Fruit fly (Drosophila melanogaster) whole organism, embryonic: ENCODE measurements around the gene PK2-R2.

Experiments used
- Aef1 ChIP-seq: fragments of 200-800 bp; sonication (Bioruptor generic); IDR thresholded peaks from 3 replicates; pipeline ENCODE4 v1.3.6; 2022; ENCODE audit warnings: missing biosample characterization, missing genetic modification characterization
- Blimp-1 ChIP-seq: fragments of 200-800 bp; sonication (Bioruptor generic); optimal IDR thresholded peaks from 3 replicates; lab custom pipeline; 2018; ENCODE audit warnings: missing biosample characterization, missing genetic modification characterization, mild to moderate bottlenecking, moderate library complexity, missing genetic modification reagents
- CG11560 ChIP-seq: fragments of 200-800 bp; sonication (Bioruptor generic); IDR thresholded peaks from 3 replicates; pipeline ENCODE4 v1.3.6; 2022; ENCODE audit warnings: missing biosample characterization, missing genetic modification characterization
- CG11723 ChIP-seq: fragments of 200-800 bp; sonication (Bioruptor generic); optimal IDR thresholded peaks from 2 replicates; lab custom pipeline; 2017; ENCODE audit warnings: missing biosample characterization, mild to moderate bottlenecking, missing genetic modification characterization
- CG1233 ChIP-seq: fragments of 200-800 bp; sonication (Bioruptor generic); optimal IDR thresholded peaks from 4 replicates; lab custom pipeline; 2018; ENCODE audit warnings: missing biosample characterization, mild to moderate bottlenecking, missing genetic modification characterization
- CG14965 ChIP-seq: fragments of 200-800 bp; sonication (Bioruptor generic); optimal IDR thresholded peaks from 2 replicates; lab custom pipeline; 2016; ENCODE audit warnings: missing biosample characterization, missing genetic modification characterization, borderline replicate concordance
- CG15269 ChIP-seq: fragments of 200-800 bp; sonication (Bioruptor generic); optimal IDR thresholded peaks from 2 replicates; lab custom pipeline; 2018; ENCODE audit warnings: missing biosample characterization, mild to moderate bottlenecking, missing genetic modification characterization, moderate library complexity
- CG1529 ChIP-seq: fragments of 200-800 bp; sonication (Bioruptor generic); optimal IDR thresholded peaks from 3 replicates; lab custom pipeline; 2018; ENCODE audit warnings: missing biosample characterization, missing genetic modification characterization
- CG1647 ChIP-seq: fragments of 200-800 bp; sonication (Bioruptor generic); optimal IDR thresholded peaks from 3 replicates; lab custom pipeline; 2016; ENCODE audit warnings: missing biosample characterization, missing genetic modification characterization
- CG16813 ChIP-seq: fragments of 200-800 bp; sonication (Bioruptor generic); IDR thresholded peaks from 3 replicates; pipeline ENCODE4 v1.3.6; 2022; ENCODE audit warnings: missing biosample characterization, missing genetic modification characterization; ENCODE audit not compliant: partially characterized antibody
- CG17385 ChIP-seq: fragments of 200-800 bp; sonication (Bioruptor generic); optimal IDR thresholded peaks from 3 replicates; lab custom pipeline; 2018; ENCODE audit warnings: missing biosample characterization, mild to moderate bottlenecking, missing genetic modification characterization
- CG33213 ChIP-seq: fragments of 200-800 bp; sonication (Bioruptor generic); optimal IDR thresholded peaks from 3 replicates; lab custom pipeline; 2016; ENCODE audit warnings: missing biosample characterization, missing genetic modification characterization
- CG4404 ChIP-seq: fragments of 200-800 bp; sonication (Bioruptor generic); IDR thresholded peaks from 2 replicates; pipeline ENCODE4 v1.3.6; 2022; ENCODE audit warnings: missing biosample characterization, missing genetic modification characterization
- CG4707 ChIP-seq: fragments of 200-800 bp; sonication (Bioruptor generic); optimal IDR thresholded peaks from 2 replicates; lab custom pipeline; 2018; ENCODE audit warnings: missing biosample characterization, mild to moderate bottlenecking, missing genetic modification characterization, moderate library complexity
- CG4730 ChIP-seq: fragments of 200-800 bp; sonication (Bioruptor generic); IDR thresholded peaks from 2 replicates; pipeline ENCODE4 v1.3.6; 2022; ENCODE audit warnings: missing biosample characterization, missing genetic modification characterization
- CG8089 ChIP-seq: fragments of 200-800 bp; sonication (Bioruptor generic); optimal IDR thresholded peaks from 3 replicates; lab custom pipeline; 2016; ENCODE audit warnings: missing biosample characterization, missing genetic modification characterization
- Dfd ChIP-seq, 2 experiments: fragments of >200 bp; optimal IDR thresholded peaks; 2 replicates each; lab custom pipeline; 2017; ENCODE audit warnings: missing biosample characterization in 2 of 2, missing genetic modification characterization in 2 of 2
- Eip74EF ChIP-seq, 2 experiments: fragments of 200-800 bp in 1 of 2; fragments of >200 bp in 1 of 2; sonication (Bioruptor generic) in 1 of 2; optimal IDR thresholded peaks; 2 replicates each; lab custom pipeline; 2017 to 2019; ENCODE audit warnings: missing biosample characterization in 2 of 2, missing genetic modification characterization in 2 of 2, mild to moderate bottlenecking in 1 of 2, moderate library complexity in 1 of 2
- H2.0 ChIP-seq: fragments of 200-800 bp; sonication (Bioruptor generic); IDR thresholded peaks from 2 replicates; pipeline ENCODE4 v1.3.6; 2022; ENCODE audit warnings: missing biosample characterization, missing genetic modification characterization
- HLH54F ChIP-seq: fragments of 200-800 bp; sonication (Bioruptor generic); optimal IDR thresholded peaks from 3 replicates; lab custom pipeline; 2016; ENCODE audit warnings: missing biosample characterization, missing genetic modification characterization
- HLHmδ ChIP-seq: fragments of 200-800 bp; sonication (Bioruptor generic); optimal IDR thresholded peaks from 2 replicates; lab custom pipeline; 2018; ENCODE audit warnings: missing biosample characterization, mild to moderate bottlenecking, missing genetic modification characterization, moderate library complexity
- HmgD ChIP-seq: fragments of 200-800 bp; sonication (Bioruptor generic); optimal IDR thresholded peaks from 3 replicates; lab custom pipeline; 2016; ENCODE audit warnings: missing biosample characterization, missing genetic modification characterization
- MBD-R2 ChIP-seq: fragments of 200-800 bp; sonication (Bioruptor generic); IDR thresholded peaks from 2 replicates; pipeline ENCODE4 v1.3.6; 2022; ENCODE audit warnings: missing biosample characterization, missing genetic modification characterization
- Max ChIP-seq: fragments of 200-800 bp; sonication (Bioruptor generic); optimal IDR thresholded peaks from 2 replicates; lab custom pipeline; 2016; ENCODE audit warnings: missing biosample characterization, mild to moderate bottlenecking, missing genetic modification characterization
- Oaz ChIP-seq: fragments of 200-800 bp; sonication (Bioruptor generic); IDR thresholded peaks from 2 replicates; pipeline ENCODE4 v1.3.6; 2022; ENCODE audit warnings: missing biosample characterization, missing genetic modification characterization
- Side ChIP-seq: fragments of 200-800 bp; sonication (Bioruptor generic); optimal IDR thresholded peaks from 2 replicates; lab custom pipeline; 2016; ENCODE audit warnings: missing biosample characterization, missing genetic modification characterization
- Sox100B ChIP-seq: fragments of 200-800 bp; sonication (Bioruptor generic); optimal IDR thresholded peaks from 3 replicates; lab custom pipeline; 2018; ENCODE audit warnings: missing biosample characterization, mild to moderate bottlenecking, missing genetic modification characterization
- Sry-β ChIP-seq: fragments of 200-800 bp; sonication (Bioruptor generic); optimal IDR thresholded peaks from 2 replicates; lab custom pipeline; 2018; ENCODE audit warnings: missing biosample characterization, mild to moderate bottlenecking, missing genetic modification characterization, moderate library complexity
- TFAM ChIP-seq: fragments of 200-800 bp; sonication (Bioruptor generic); optimal IDR thresholded peaks from 2 replicates; lab custom pipeline; 2017; ENCODE audit warnings: missing biosample characterization, missing genetic modification characterization, inconsistent platforms
- Vsx1 ChIP-seq: fragments of 200-800 bp; sonication (Bioruptor generic); optimal IDR thresholded peaks from 2 replicates; lab custom pipeline; 2017; ENCODE audit warnings: missing biosample characterization, mild to moderate bottlenecking, missing genetic modification characterization, missing genetic modification reagents
- ato ChIP-seq: fragments of 200-800 bp; sonication (Bioruptor generic); IDR thresholded peaks from 2 replicates; pipeline ENCODE4 v1.3.6; 2022; ENCODE audit warnings: missing biosample characterization, missing genetic modification characterization; ENCODE audit not compliant: partially characterized antibody
- bcd ChIP-seq: fragments of 200-800 bp; sonication (Bioruptor generic); optimal IDR thresholded peaks from 2 replicates; lab custom pipeline; 2017; ENCODE audit warnings: missing biosample characterization, mild to moderate bottlenecking, missing genetic modification characterization
- bowl ChIP-seq: fragments of 200-800 bp; sonication (Bioruptor generic); IDR thresholded peaks from 2 replicates; pipeline ENCODE4 v1.3.6; 2022; ENCODE audit warnings: missing biosample characterization, missing genetic modification characterization
- gce ChIP-seq: fragments of 200-800 bp; sonication (Bioruptor generic); IDR thresholded peaks from 3 replicates; pipeline ENCODE4 v1.3.6; 2022; ENCODE audit warnings: missing biosample characterization, missing genetic modification characterization
- gro ChIP-seq: fragments of 200-800 bp; sonication (Bioruptor generic); optimal IDR thresholded peaks from 2 replicates; lab custom pipeline; 2016; ENCODE audit warnings: missing biosample characterization, missing genetic modification characterization
- gsb-n ChIP-seq: fragments of 200-800 bp; sonication (Bioruptor generic); optimal IDR thresholded peaks from 3 replicates; lab custom pipeline; 2018; ENCODE audit warnings: missing biosample characterization, mild to moderate bottlenecking, missing genetic modification characterization
- ind ChIP-seq: fragments of 200-800 bp; sonication (Bioruptor generic); optimal IDR thresholded peaks from 3 replicates; lab custom pipeline; 2016; ENCODE audit warnings: missing biosample characterization, missing genetic modification characterization
- jigr1 ChIP-seq: fragments of 200-800 bp; sonication (Bioruptor generic); IDR thresholded peaks from 3 replicates; pipeline ENCODE4 v1.3.6; 2022; ENCODE audit warnings: missing biosample characterization, missing genetic modification characterization
- knrl ChIP-seq: fragments of 200-800 bp; sonication (Bioruptor generic); IDR thresholded peaks from 3 replicates; pipeline ENCODE4 v1.3.6; 2022; ENCODE audit warnings: missing biosample characterization, missing genetic modification characterization; ENCODE audit not compliant: partially characterized antibody
- org-1 ChIP-seq: fragments of 200-800 bp; sonication (Bioruptor generic); optimal IDR thresholded peaks from 2 replicates; lab custom pipeline; 2017; ENCODE audit warnings: missing biosample characterization, missing genetic modification characterization
- pb ChIP-seq: fragments of 200-800 bp; sonication (Bioruptor generic); optimal IDR thresholded peaks from 3 replicates; lab custom pipeline; 2016; ENCODE audit warnings: missing biosample characterization, missing genetic modification characterization
- schlank ChIP-seq: fragments of 200-800 bp; sonication (Bioruptor generic); optimal IDR thresholded peaks from 2 replicates; lab custom pipeline; 2018; ENCODE audit warnings: missing biosample characterization, mild to moderate bottlenecking, missing genetic modification characterization
- sens ChIP-seq: fragments of 200-800 bp; sonication (Bioruptor generic); peaks from one replicate; lab custom pipeline; 2016; ENCODE audit warnings: missing biosample characterization, missing genetic modification characterization
- sens-2 ChIP-seq: fragments of 200-800 bp; sonication (Bioruptor generic); IDR thresholded peaks from 2 replicates; pipeline ENCODE4 v1.3.6; 2022; ENCODE audit warnings: missing biosample characterization, missing genetic modification characterization
- slou ChIP-seq: fragments of 200-800 bp; sonication (Bioruptor generic); optimal IDR thresholded peaks from 3 replicates; lab custom pipeline; 2016; ENCODE audit warnings: missing biosample characterization, missing genetic modification characterization
- unc-4 ChIP-seq: fragments of 200-800 bp; sonication (Bioruptor generic); IDR thresholded peaks from 2 replicates; pipeline ENCODE4 v1.3.6; 2022; ENCODE audit warnings: missing biosample characterization, missing genetic modification characterization; ENCODE audit not compliant: partially characterized antibody

Gene PK2-R2

DNA sequence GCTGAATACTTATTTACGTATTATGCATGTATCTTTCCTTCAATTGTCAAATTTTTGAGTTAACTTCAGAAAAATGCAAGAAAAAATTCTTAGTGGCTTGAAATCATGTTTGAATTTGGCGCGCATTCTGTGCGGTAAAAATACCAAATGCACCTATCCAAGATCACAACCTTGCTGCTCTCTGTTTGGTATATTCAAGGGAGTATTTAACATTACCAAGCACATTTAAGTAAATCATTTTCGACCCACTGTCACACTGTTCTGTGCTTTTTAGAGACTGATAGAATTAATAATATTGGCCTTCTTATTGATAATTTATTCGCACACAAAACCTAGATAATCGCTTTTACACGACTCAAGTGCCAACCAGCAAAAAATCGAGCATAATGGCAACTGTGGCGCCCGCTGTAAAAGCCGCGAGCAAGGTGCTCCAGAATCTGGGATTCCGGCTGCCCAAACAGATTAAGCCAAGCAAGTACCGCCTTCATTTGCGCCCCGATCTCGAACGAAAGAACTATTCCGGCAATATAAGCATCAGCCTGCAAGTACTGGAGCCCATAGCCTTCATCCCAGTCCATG is 24.7 kb downstream of the PK2-R2 start (continued):
- no peak for TF ChIP-seq CG4404 (GFP tag; lab: Robert Waterston, UW)
- TF ChIP-seq CG33213 (GFP tag; lab: Kevin White, UChicago) = peak; percentile 48

DNA sequence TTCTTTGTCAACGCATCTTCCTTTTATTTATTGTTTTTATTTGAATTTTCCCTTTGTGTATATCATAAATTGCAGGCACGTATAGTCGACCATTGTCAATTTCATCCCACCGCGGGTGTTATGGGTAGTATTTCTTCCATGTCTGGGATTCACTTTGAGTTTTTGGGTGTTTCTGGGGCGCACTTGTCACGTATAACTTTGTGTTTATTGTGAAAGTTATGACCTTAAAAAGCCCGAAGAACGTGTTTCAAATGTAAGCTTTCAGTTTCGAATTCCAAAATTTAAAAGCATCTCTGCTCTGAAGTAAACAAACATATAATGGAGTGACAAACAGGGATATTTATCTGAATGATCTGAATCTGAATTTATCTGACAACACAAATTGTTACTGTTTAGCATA is 27.4 kb downstream of the PK2-R2 start:
- TF ChIP-seq Blimp-1 (GFP tag; lab: Kevin White, UChicago) (peak; percentile 74), CG16813 (GFP tag; lab: Robert Waterston, UW) (no peak), TFAM (no peak)

DNA sequence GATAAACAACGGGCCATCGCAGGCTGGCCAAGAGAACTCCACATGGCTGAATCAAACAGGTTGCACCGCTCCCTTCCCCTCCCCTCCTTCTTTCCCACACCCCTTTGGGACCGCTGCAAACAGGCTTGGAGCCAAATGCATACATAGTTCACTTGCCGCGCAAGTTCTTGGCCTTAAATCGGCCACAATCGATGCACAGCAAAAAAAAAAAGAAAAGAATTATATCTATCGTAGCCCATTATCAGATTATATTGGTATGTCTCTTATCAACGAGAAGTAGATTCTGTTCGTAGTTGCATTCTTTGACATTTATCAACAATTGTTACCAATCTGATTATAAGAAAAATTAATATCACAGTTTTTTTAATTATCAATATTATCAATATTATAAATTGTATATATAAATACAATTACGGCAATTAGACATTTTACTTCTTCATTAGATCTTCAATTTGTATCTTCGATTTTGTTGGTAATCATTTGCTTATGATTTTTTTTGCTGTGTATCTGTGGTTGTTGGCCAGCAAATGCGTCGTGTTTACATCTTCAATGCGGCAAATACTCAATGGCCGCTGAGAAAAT is 28.6 kb downstream of the PK2-R2 start:
- no peak for TF ChIP-seq H2.0
- no peak for TF ChIP-seq sens-2 (GFP tag; lab: Robert Waterston, UW)
- TF ChIP-seq bowl (GFP tag; lab: Robert Waterston, UW) = no peak
- TF ChIP-seq MBD-R2 (GFP tag; lab: Robert Waterston, UW) = no peak
- no peak for TF ChIP-seq Vsx1
- peak; percentile 21 for TF ChIP-seq Sry-β (GFP tag; lab: Kevin White, UChicago)
- no peak for TF ChIP-seq gro (GFP tag; lab: Kevin White, UChicago)
- no peak for TF ChIP-seq gce (GFP tag; lab: Robert Waterston, UW)
- no peak for TF ChIP-seq CG1647 (GFP tag; lab: Kevin White, UChicago)
- TF ChIP-seq CG4730 = no peak
- no peak for TF ChIP-seq Dfd (GFP tag; optimal IDR thresholded peaks at IDR 0.05; lab: Kevin White, UChicago)
- no peak for TF ChIP-seq Max (GFP tag; lab: Kevin White, UChicago)
- TF ChIP-seq CG1529 (GFP tag; lab: Kevin White, UChicago) = no peak
- TF ChIP-seq slou = no peak
- peak; percentile 27 for TF ChIP-seq org-1 (GFP tag; lab: Kevin White, UChicago)
- peak; percentile 83 for TF ChIP-seq sens (GFP tag; lab: Kevin White, UChicago)
- peak; percentile 73 for TF ChIP-seq gsb-n (tag; lab: Kevin White, UChicago)
- TF ChIP-seq HmgD = no peak
- peak; percentile 70 for TF ChIP-seq Sox100B (GFP tag; lab: Kevin White, UChicago)
- no peak for TF ChIP-seq knrl
- no peak for TF ChIP-seq Side
- TF ChIP-seq jigr1 (GFP tag; lab: Robert Waterston, UW) = no peak
- no peak for TF ChIP-seq ato
- peak; percentile 12 for TF ChIP-seq bcd (GFP tag; lab: Kevin White, UChicago)
- no peak for TF ChIP-seq schlank (tag; lab: Kevin White, UChicago)
- TF ChIP-seq HLH54F = no peak
- TF ChIP-seq CG11560 (tag; lab: Robert Waterston, UW) = no peak
- peak; percentile 32 for TF ChIP-seq ind (GFP tag; lab: Kevin White, UChicago)
- no peak for TF ChIP-seq CG4707 (GFP tag; lab: Kevin White, UChicago)
- TF ChIP-seq CG17385 = peak; percentile 48
- TF ChIP-seq pb = no peak
- TF ChIP-seq CG11723 = no peak
- TF ChIP-seq unc-4 (GFP tag; lab: Robert Waterston, UW) = no peak
- no peak for TF ChIP-seq CG8089 (GFP tag; lab: Kevin White, UChicago)
- no peak for TF ChIP-seq Oaz
- TF ChIP-seq HLHmδ (GFP tag; lab: Kevin White, UChicago) = no peak
- TF ChIP-seq CG15269 (tag; lab: Kevin White, UChicago) = peak; percentile 19
- no peak for TF ChIP-seq CG14965 (GFP tag; lab: Kevin White, UChicago)
- peak; percentile 28 for TF ChIP-seq CG1233 (GFP tag; lab: Kevin White, UChicago)
- TF ChIP-seq Aef1 (GFP tag; lab: Robert Waterston, UW) = no peak
- peak in 1 of 2 experiments; percentile 45 for TF ChIP-seq Eip74EF (GFP tag; optimal IDR thresholded peaks at IDR 0.05; lab: Kevin White, UChicago)
